Worm (Caenorhabditis elegans) whole organism, L4 larva: ENCODE data around the gene alkb-7.

Experiments used
- F44E2.7 ChIP-seq: fragments of 200-800 bp; sonication (Bioruptor generic); IDR thresholded peaks from 2 replicates; pipeline ENCODE4 v2.1.2; 2022; ENCODE audit warnings: missing genetic modification characterization, missing compliant biosample characterization
- F49E8.2 ChIP-seq: sonication (generic microtip); optimal IDR thresholded peaks from 2 replicates; lab custom pipeline; 2016; ENCODE audit warnings: missing compliant biosample characterization, mild to moderate bottlenecking, missing genetic modification characterization, borderline replicate concordance
- R02D3.7 ChIP-seq: fragments of 150-350 bp; sonication (generic microtip); optimal IDR thresholded peaks from 3 replicates; lab custom pipeline; 2014; ENCODE audit warnings: missing biosample characterization, missing genetic modification characterization
- T20F7.1 ChIP-seq: fragments of 200-800 bp; sonication (Bioruptor generic); optimal IDR thresholded peaks from 2 replicates; lab custom pipeline; 2018; ENCODE audit warnings: mild to moderate bottlenecking, missing genetic modification characterization, missing compliant biosample characterization
- T26A8.4 ChIP-seq: fragments of 200-800 bp; sonication (Bioruptor generic); IDR thresholded peaks from 2 replicates; pipeline ENCODE4 v1.3.6; 2022; ENCODE audit warnings: missing genetic modification characterization, missing compliant biosample characterization
- Y105C5A.15 ChIP-seq: fragments of 200-800 bp; sonication (Bioruptor generic); IDR thresholded peaks from 2 replicates; pipeline ENCODE4 v1.3.6; 2022; ENCODE audit warnings: missing genetic modification characterization, missing compliant biosample characterization
- Y48G9A.11 ChIP-seq: fragments of 200-800 bp; sonication (Bioruptor generic); IDR thresholded peaks from 2 replicates; pipeline ENCODE4 v1.3.6; 2022; ENCODE audit warnings: missing genetic modification reagents, missing genetic modification characterization, missing compliant biosample characterization
- ZK337.2 ChIP-seq: fragments of 200-800 bp; sonication (Bioruptor generic); IDR thresholded peaks from 2 replicates; pipeline ENCODE4 v1.3.6; 2022; ENCODE audit warnings: missing genetic modification reagents, missing genetic modification characterization, missing compliant biosample characterization
- aha-1 ChIP-seq: fragments of 150-350 bp; peaks from one replicate; lab custom pipeline; 2014; ENCODE audit warnings: missing biosample characterization, missing genetic modification characterization
- aly-2 ChIP-seq: sonication (generic microtip); optimal IDR thresholded peaks from 2 replicates; lab custom pipeline; 2018; ENCODE audit warnings: missing biosample characterization, missing genetic modification characterization
- ama-1 ChIP-seq: fragments of 150-350 bp; optimal IDR thresholded peaks from 2 replicates; lab custom pipeline; 2014; ENCODE audit warnings: inconsistent platforms, mixed read lengths
- attf-4 ChIP-seq: sonication (generic microtip); optimal IDR thresholded peaks from 3 replicates; lab custom pipeline; 2017; ENCODE audit warnings: missing biosample characterization, missing genetic modification characterization
- ceh-20 ChIP-seq: fragments of 200-800 bp; sonication (Bioruptor generic); IDR thresholded peaks from 2 replicates; pipeline ENCODE4 v1.3.6; 2022; ENCODE audit warnings: missing genetic modification reagents, missing genetic modification characterization, missing compliant biosample characterization
- ceh-28 ChIP-seq: fragments of 150-350 bp; optimal IDR thresholded peaks from 2 replicates; lab custom pipeline; 2014; ENCODE audit warnings: missing biosample characterization, missing genetic modification reagents, missing genetic modification characterization
- ceh-32 ChIP-seq: sonication (generic microtip); optimal IDR thresholded peaks from 2 replicates; lab custom pipeline; 2016; ENCODE audit warnings: mild to moderate bottlenecking, missing genetic modification characterization, missing compliant biosample characterization; ENCODE audit not compliant: poor library complexity
- ceh-44 ChIP-seq: fragments of 200-800 bp; sonication (Bioruptor generic); IDR thresholded peaks from 2 replicates; pipeline ENCODE4 v1.3.6; 2022; ENCODE audit warnings: missing genetic modification reagents, missing genetic modification characterization, missing compliant biosample characterization
- ces-1 ChIP-seq: fragments of 150-350 bp; sonication (generic microtip); optimal IDR thresholded peaks from 4 replicates; lab custom pipeline; 2014; ENCODE audit warnings: missing biosample characterization, missing genetic modification reagents, missing genetic modification characterization
- cey-2 ChIP-seq: sonication (generic microtip); optimal IDR thresholded peaks from 3 replicates; lab custom pipeline; 2017; ENCODE audit warnings: missing genetic modification characterization, mild to moderate bottlenecking, missing compliant biosample characterization, antibody characterized with exemption, borderline replicate concordance; ENCODE audit not compliant: insufficient read depth
- daf-12 ChIP-seq: fragments of 150-350 bp; optimal IDR thresholded peaks from 2 replicates; lab custom pipeline; 2014; ENCODE audit warnings: missing biosample characterization, missing genetic modification reagents, missing genetic modification characterization
- daf-8 ChIP-seq: fragments of 200-800 bp; sonication (Bioruptor generic); IDR thresholded peaks from 2 replicates; pipeline ENCODE4 v1.3.6; 2022; ENCODE audit warnings: missing genetic modification characterization, missing compliant biosample characterization
- dmd-9 ChIP-seq: fragments of 200-800 bp; sonication (Bioruptor generic); IDR thresholded peaks from 2 replicates; pipeline ENCODE4 v1.3.6; 2022; ENCODE audit warnings: missing genetic modification reagents, missing genetic modification characterization, missing compliant biosample characterization
- duxl-1 ChIP-seq: sonication (generic microtip); optimal IDR thresholded peaks from 2 replicates; lab custom pipeline; 2016; ENCODE audit warnings: mild to moderate bottlenecking, missing genetic modification characterization, moderate library complexity, missing compliant biosample characterization; ENCODE audit not compliant: poor library complexity
- egl-27 ChIP-seq: sonication (generic microtip); optimal IDR thresholded peaks from 3 replicates; lab custom pipeline; 2017; ENCODE audit warnings: missing biosample characterization, missing genetic modification reagents, missing genetic modification characterization
- fkh-10 ChIP-seq: fragments of 150-350 bp; optimal IDR thresholded peaks from 2 replicates; lab custom pipeline; 2014; ENCODE audit warnings: missing biosample characterization, missing genetic modification reagents, missing genetic modification characterization
- fos-1 ChIP-seq: fragments of 150-350 bp; optimal IDR thresholded peaks from 2 replicates; lab custom pipeline; 2014; ENCODE audit warnings: missing biosample characterization, missing genetic modification characterization
- hlh-11 ChIP-seq: fragments of 200-800 bp; sonication (Bioruptor generic); optimal IDR thresholded peaks from 2 replicates; lab custom pipeline; 2018; ENCODE audit warnings: mild to moderate bottlenecking, missing genetic modification characterization, missing compliant biosample characterization
- jun-1 ChIP-seq: fragments of 150-350 bp; optimal IDR thresholded peaks from 2 replicates; lab custom pipeline; 2014; ENCODE audit warnings: missing biosample characterization, missing genetic modification reagents, missing genetic modification characterization
- lim-7 ChIP-seq: fragments of 200-800 bp; sonication (Bioruptor generic); IDR thresholded peaks from 2 replicates; pipeline ENCODE4 v1.3.6; 2022; ENCODE audit warnings: missing genetic modification characterization, missing compliant biosample characterization
- lin-13 ChIP-seq: fragments of 150-350 bp; optimal IDR thresholded peaks from 2 replicates; lab custom pipeline; 2014; ENCODE audit warnings: missing biosample characterization, missing genetic modification reagents, missing genetic modification characterization
- lin-15B ChIP-seq: fragments of 150-350 bp; sonication (generic microtip); optimal IDR thresholded peaks from 3 replicates; lab custom pipeline; 2014; ENCODE audit warnings: missing biosample characterization, missing genetic modification characterization
- lsy-2 ChIP-seq, 2 experiments: fragments of 150-350 bp in 1 of 2; sonication (generic microtip) in 1 of 2; optimal IDR thresholded peaks; 2 replicates each; lab custom pipeline; 2014 to 2017; ENCODE audit warnings: missing biosample characterization in 2 of 2, missing genetic modification characterization in 2 of 2
- madf-5 ChIP-seq, 2 experiments: fragments of 200-800 bp; sonication (Bioruptor generic); IDR thresholded peaks; 2 replicates each; pipeline ENCODE4 v1.3.6; 2022; ENCODE audit warnings: missing compliant biosample characterization in 2 of 2, missing genetic modification characterization in 2 of 2
- madf-9 ChIP-seq: fragments of 200-800 bp; sonication (Bioruptor generic); conservative IDR thresholded peaks from 2 replicates; pipeline ENCODE4 v1.3.6; 2022; ENCODE audit warnings: missing genetic modification reagents, missing genetic modification characterization, missing compliant biosample characterization
- mdt-29 ChIP-seq: fragments of 200-800 bp; sonication (Bioruptor generic); IDR thresholded peaks from 2 replicates; pipeline ENCODE4 v1.3.6; 2022; ENCODE audit warnings: missing genetic modification reagents, missing genetic modification characterization, missing compliant biosample characterization
- mep-1 ChIP-seq: fragments of 150-350 bp; sonication (generic microtip); optimal IDR thresholded peaks from 3 replicates; lab custom pipeline; 2014; ENCODE audit warnings: missing biosample characterization, missing genetic modification characterization
- mxl-2 ChIP-seq: fragments of 200-800 bp; sonication (Bioruptor generic); conservative IDR thresholded peaks from 2 replicates; pipeline ENCODE4 v1.3.6; 2022; ENCODE audit warnings: missing genetic modification reagents, missing genetic modification characterization, missing compliant biosample characterization
- mxl-3 ChIP-seq: fragments of 200-800 bp; sonication (Bioruptor generic); optimal IDR thresholded peaks from 2 replicates; lab custom pipeline; 2018; ENCODE audit warnings: mild to moderate bottlenecking, missing genetic modification characterization, missing compliant biosample characterization
- nhr-10 ChIP-seq: fragments of 150-350 bp; optimal IDR thresholded peaks from 2 replicates; lab custom pipeline; 2014; ENCODE audit warnings: missing biosample characterization, missing genetic modification characterization
- nhr-11 ChIP-seq: fragments of 150-350 bp; optimal IDR thresholded peaks from 2 replicates; lab custom pipeline; 2014; ENCODE audit warnings: missing biosample characterization, missing genetic modification characterization
- nhr-237 ChIP-seq: sonication (generic microtip); optimal IDR thresholded peaks from 2 replicates; lab custom pipeline; 2017; ENCODE audit warnings: missing biosample characterization, missing genetic modification characterization
- nhr-28 ChIP-seq: fragments of 150-350 bp; optimal IDR thresholded peaks from 2 replicates; lab custom pipeline; 2014; ENCODE audit warnings: missing biosample characterization, missing genetic modification characterization
- nhr-41 ChIP-seq: fragments of 200-800 bp; sonication (Bioruptor generic); IDR thresholded peaks from 2 replicates; pipeline ENCODE4 v1.3.6; 2022; ENCODE audit warnings: missing genetic modification reagents, missing genetic modification characterization, missing compliant biosample characterization
- nhr-48 ChIP-seq: sonication (generic microtip); optimal IDR thresholded peaks from 2 replicates; lab custom pipeline; 2016; ENCODE audit warnings: mild to moderate bottlenecking, missing genetic modification characterization, missing compliant biosample characterization
- pha-4 ChIP-seq, 2 experiments: fragments of 150-350 bp in 1 of 2; fragments of 200-800 bp in 1 of 2; sonication (Bioruptor generic) in 1 of 2; IDR thresholded peaks in 1 of 2; optimal IDR thresholded peaks in 1 of 2; 2 replicates each; pipeline versions ENCODE4 v1.3.6 to Lab custom; 2014 to 2022; ENCODE audit warnings: missing genetic modification characterization in 2 of 2, missing genetic modification reagents in 2 of 2, missing biosample characterization in 1 of 2, missing compliant biosample characterization in 1 of 2
- php-3 ChIP-seq: fragments of 200-800 bp; sonication (Bioruptor generic); IDR thresholded peaks from 2 replicates; pipeline ENCODE4 v1.3.6; 2022; ENCODE audit warnings: missing genetic modification reagents, missing genetic modification characterization, missing compliant biosample characterization
- saeg-2 ChIP-seq: fragments of 200-800 bp; sonication (Bioruptor generic); IDR thresholded peaks from 2 replicates; pipeline ENCODE4 v1.3.6; 2022; ENCODE audit warnings: missing genetic modification reagents, missing genetic modification characterization, missing compliant biosample characterization
- sdz-12 ChIP-seq: fragments of 200-800 bp; sonication (Bioruptor generic); optimal IDR thresholded peaks from 2 replicates; lab custom pipeline; 2018; ENCODE audit warnings: mild to moderate bottlenecking, missing genetic modification characterization, missing compliant biosample characterization
- set-16 ChIP-seq: fragments of 200-800 bp; sonication (Bioruptor generic); IDR thresholded peaks from 2 replicates; pipeline ENCODE4 v1.3.6; 2022; ENCODE audit warnings: missing genetic modification reagents, missing genetic modification characterization, missing compliant biosample characterization
- snpc-1.2 ChIP-seq: fragments of 200-800 bp; sonication (Bioruptor generic); IDR thresholded peaks from 2 replicates; pipeline ENCODE4 v1.3.6; 2022; ENCODE audit warnings: missing genetic modification reagents, missing genetic modification characterization, missing compliant biosample characterization
- vab-7 ChIP-seq: fragments of 200-800 bp; sonication (Bioruptor generic); IDR thresholded peaks from 2 replicates; pipeline ENCODE4 v1.3.6; 2022; ENCODE audit warnings: missing genetic modification reagents, missing genetic modification characterization, missing compliant biosample characterization
- zfp-3 ChIP-seq: fragments of 200-800 bp; sonication (Bioruptor generic); conservative IDR thresholded peaks from 2 replicates; pipeline ENCODE4 v1.3.6; 2022; ENCODE audit warnings: missing genetic modification reagents, missing genetic modification characterization, missing compliant biosample characterization

alkb-7 gene

ce11 chrII:12805765-12806384 lies 17.9 kb upstream of the alkb-7 start:
- TF ChIP-seq cey-2 (no peak), daf-12 (tag; lab: Kevin White, UChicago) (no peak), ceh-32 (tag; lab: Kevin White, UChicago) (no peak), sdz-12 (GFP tag; lab: Kevin White, UChicago) (no peak), nhr-10 (tag; lab: Kevin White, UChicago) (no peak), snpc-1.2 (GFP tag; lab: Robert Waterston, UW) (no peak), T26A8.4 (GFP tag; lab: Robert Waterston, UW) (no peak), ceh-28 (tag; lab: Kevin White, UChicago) (no peak), lim-7 (GFP tag; lab: Robert Waterston, UW) (no peak), egl-27 (tag; lab: Kevin White, UChicago) (no peak), set-16 (GFP tag; lab: Robert Waterston, UW) (peak; percentile 72), lsy-2 (tag; optimal IDR thresholded peaks at IDR 0.05; lab: Kevin White, UChicago) (peak in 1 of 2 experiments; percentile 60), ceh-44 (GFP tag; lab: Robert Waterston, UW) (no peak), lin-15B (tag; lab: Kevin White, UChicago) (no peak), nhr-11 (tag; lab: Kevin White, UChicago) (peak; percentile 15), daf-8 (GFP tag; lab: Robert Waterston, UW) (no peak), saeg-2 (GFP tag; lab: Robert Waterston, UW) (no peak), madf-5 (GFP tag; IDR thresholded peaks at IDR 0.05; lab: Robert Waterston, UW) (no peak), F49E8.2 (no peak), php-3 (GFP tag; lab: Robert Waterston, UW) (no peak), mep-1 (tag; lab: Kevin White, UChicago) (peak; percentile 20), zfp-3 (GFP tag; lab: Robert Waterston, UW) (no peak), duxl-1 (tag; lab: Kevin White, UChicago) (no peak), vab-7 (GFP tag; lab: Robert Waterston, UW) (peak; percentile 49; the same call in 1 of the 2 replicates), pha-4 (GFP tag; IDR thresholded peaks at IDR 0.05; lab: Robert Waterston, UW) (no peak; the same call in 1 of the 2 replicates), pha-4 (tag; optimal IDR thresholded peaks at IDR 0.05; lab: Kevin White, UChicago) (no peak), Y48G9A.11 (GFP tag; lab: Robert Waterston, UW) (no peak), mxl-2 (GFP tag; lab: Robert Waterston, UW) (no peak), nhr-48 (tag; lab: Kevin White, UChicago) (no peak), attf-4 (tag; lab: Kevin White, UChicago) (no peak), nhr-28 (tag; lab: Kevin White, UChicago) (peak; percentile 26), Y105C5A.15 (GFP tag; lab: Robert Waterston, UW) (no peak), R02D3.7 (tag; lab: Kevin White, UChicago) (no peak), T20F7.1 (GFP tag; lab: Kevin White, UChicago) (no peak), ama-1 (lab: Kevin White, UChicago) (no peak), jun-1 (tag; lab: Kevin White, UChicago) (no peak), ZK337.2 (GFP tag; lab: Robert Waterston, UW) (no peak), ces-1 (GFP tag; lab: Kevin White, UChicago) (no peak), fos-1 (tag; lab: Kevin White, UChicago) (no peak), hlh-11 (peak; percentile 62), madf-9 (no peak), dmd-9 (no peak), mdt-29 (no peak), F44E2.7 (GFP tag; lab: Robert Waterston, UW) (no peak), ceh-20 (GFP tag; lab: Robert Waterston, UW) (no peak), mxl-3 (no peak), nhr-237 (tag; lab: Kevin White, UChicago) (no peak), fkh-10 (GFP tag; lab: Kevin White, UChicago) (peak; percentile 42), aly-2 (tag; lab: Kevin White, UChicago) (no peak), aha-1 (tag; lab: Kevin White, UChicago) (peak; percentile 58), nhr-41 (GFP tag; lab: Robert Waterston, UW) (no peak), lin-13 (GFP tag; lab: Kevin White, UChicago) (no peak)
